Worm (Caenorhabditis elegans): ENCODE results near the gene T20B12.7.

Gene T20B12.7

DNA sequence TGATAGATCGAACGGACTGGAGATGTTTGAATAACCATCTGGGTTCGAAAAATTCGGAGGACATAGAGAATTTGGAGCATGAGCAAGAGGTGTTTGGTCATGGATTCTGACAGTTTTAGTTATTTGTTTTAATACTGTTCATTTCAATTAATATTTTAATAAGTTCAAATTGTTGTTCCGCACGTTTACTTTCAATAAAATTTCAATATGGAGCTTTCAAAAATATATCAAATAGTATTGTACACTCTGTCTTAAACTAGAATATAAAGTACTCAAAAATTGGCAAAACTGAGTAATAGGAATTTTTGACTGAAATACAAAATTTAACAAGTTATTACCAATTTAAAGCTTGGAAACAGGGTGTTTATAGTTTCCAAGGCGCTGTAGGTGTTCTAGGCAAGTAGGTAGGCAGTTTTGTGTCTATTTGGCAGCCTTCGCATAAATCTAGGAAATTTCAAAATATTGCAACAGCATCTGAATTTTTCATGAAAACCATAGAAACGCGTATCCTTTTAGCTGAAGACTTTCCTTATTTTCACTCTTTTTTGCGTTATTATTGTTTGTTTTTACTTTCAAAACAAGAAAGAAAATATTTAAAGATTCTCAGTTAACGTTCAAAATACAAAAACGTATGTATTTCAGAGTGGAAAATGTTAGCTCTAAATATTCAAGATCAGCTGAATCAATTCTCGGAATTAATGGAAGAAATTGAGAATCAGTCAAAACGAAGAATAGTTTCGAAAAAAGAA is 11.7 kb downstream of the T20B12.7 start, which contains the start of the genes T20B12.5 and T20B12.4:
Gene T20B12.5 (minus strand): TSS at position 101 of the 749 bp plus-strand sequence.
Gene T20B12.4 (plus strand): TSS at position 699 of the 749 bp plus-strand sequence.
- TF ChIP-seq ama-1 (optimal IDR thresholded peaks at IDR 0.05), result no peak
- TF ChIP-seq B0310.2 (tag; optimal IDR thresholded peaks at IDR 0.05), result no peak
- TF ChIP-seq ceh-13 (GFP tag; optimal IDR thresholded peaks at IDR 0.05), result no peak
- no peak for TF ChIP-seq tbx-37 (GFP tag; conservative IDR thresholded peaks at IDR 0.05)
- TF ChIP-seq hnd-1 (tag; optimal IDR thresholded peaks at IDR 0.05), result no peak
- no peak for TF ChIP-seq hmg-4 (GFP tag; optimal IDR thresholded peaks at IDR 0.05)
- no peak for TF ChIP-seq scrt-1 (GFP tag; IDR thresholded peaks at IDR 0.05)
- no peak for TF ChIP-seq aly-1 (tag; optimal IDR thresholded peaks at IDR 0.05)
- no peak for TF ChIP-seq flt-1 (GFP tag; IDR thresholded peaks at IDR 0.05)
- TF ChIP-seq ceh-36 (tag; optimal IDR thresholded peaks at IDR 0.05), result no peak
- no peak for TF ChIP-seq tra-4 (tag; optimal IDR thresholded peaks at IDR 0.05)
- no peak for TF ChIP-seq hmbx-1 (tag; optimal IDR thresholded peaks at IDR 0.05)
- TF ChIP-seq F13C5.2 (tag; optimal IDR thresholded peaks at IDR 0.05), result no peak

DNA sequence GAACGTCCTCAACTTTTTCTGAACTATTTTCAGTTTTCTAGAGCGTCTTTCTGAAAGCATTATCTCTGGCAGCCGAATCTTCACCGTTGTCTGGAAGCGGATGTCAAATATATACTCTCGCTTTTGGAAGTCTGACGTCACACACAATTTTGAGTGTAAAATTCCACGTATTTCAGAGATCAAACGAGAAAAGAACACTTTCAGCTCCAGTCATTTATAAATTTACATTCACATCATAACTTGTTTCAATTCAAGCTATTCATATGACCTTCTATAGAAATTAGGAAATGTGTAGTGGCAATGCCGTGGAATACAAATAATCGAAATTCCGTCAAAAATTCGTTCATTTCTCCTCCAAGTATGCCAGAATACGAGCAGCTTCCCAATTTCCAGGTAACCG is 13.2 kb downstream of the T20B12.7 start, which contains the start of gene F08F8.11:
Gene F08F8.11 (plus strand): TSS at position 301 of the 400 bp plus-strand sequence.
- TF ChIP-seq pes-1 (GFP tag; IDR thresholded peaks at IDR 0.05) (no peak), ceh-36 (tag; optimal IDR thresholded peaks at IDR 0.05) (no peak), ama-1 (optimal IDR thresholded peaks at IDR 0.05) (no peak), sea-1 (GFP tag; conservative IDR thresholded peaks at IDR 0.05) (no peak), tbx-37 (GFP tag; conservative IDR thresholded peaks at IDR 0.05) (no peak)

DNA sequence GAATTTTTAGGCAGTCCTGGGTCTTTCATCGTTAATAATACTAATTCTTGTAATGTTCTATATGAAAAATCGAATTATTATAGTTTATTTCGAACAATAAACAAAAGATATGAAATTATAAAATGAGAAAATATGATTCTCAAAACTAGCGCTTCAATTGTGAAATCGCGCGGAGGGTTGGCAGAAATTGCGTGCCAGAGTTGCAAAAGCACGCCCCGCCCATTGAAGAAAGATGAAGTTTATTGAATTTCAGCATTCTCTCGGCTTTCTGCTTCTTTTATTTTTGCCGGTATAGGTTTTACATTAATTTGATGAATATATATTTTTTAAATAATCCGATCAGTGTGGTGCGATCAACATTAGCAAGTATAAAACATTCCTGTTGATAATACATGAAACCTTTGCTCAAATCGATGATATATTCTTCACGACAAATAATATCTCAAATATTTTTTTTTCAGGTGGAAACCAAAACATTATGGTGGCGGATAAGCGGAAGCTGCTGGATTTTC is 19.8 kb downstream of the T20B12.7 start, which contains the start of the genes eco-1 and hmgr-1:
Gene eco-1 (minus strand): TSS at position 59 of the 512 bp plus-strand sequence.
Gene hmgr-1 (plus strand): TSS at position 462 of the 512 bp plus-strand sequence.
- TF ChIP-seq aly-1 (tag; optimal IDR thresholded peaks at IDR 0.05) (no peak), ceh-36 (tag; optimal IDR thresholded peaks at IDR 0.05) (no peak), ama-1 (optimal IDR thresholded peaks at IDR 0.05) (no peak), hmg-4 (GFP tag; optimal IDR thresholded peaks at IDR 0.05) (no peak), scrt-1 (GFP tag; IDR thresholded peaks at IDR 0.05) (no peak), tra-4 (tag; optimal IDR thresholded peaks at IDR 0.05) (no peak), B0310.2 (tag; optimal IDR thresholded peaks at IDR 0.05) (no peak)

DNA sequence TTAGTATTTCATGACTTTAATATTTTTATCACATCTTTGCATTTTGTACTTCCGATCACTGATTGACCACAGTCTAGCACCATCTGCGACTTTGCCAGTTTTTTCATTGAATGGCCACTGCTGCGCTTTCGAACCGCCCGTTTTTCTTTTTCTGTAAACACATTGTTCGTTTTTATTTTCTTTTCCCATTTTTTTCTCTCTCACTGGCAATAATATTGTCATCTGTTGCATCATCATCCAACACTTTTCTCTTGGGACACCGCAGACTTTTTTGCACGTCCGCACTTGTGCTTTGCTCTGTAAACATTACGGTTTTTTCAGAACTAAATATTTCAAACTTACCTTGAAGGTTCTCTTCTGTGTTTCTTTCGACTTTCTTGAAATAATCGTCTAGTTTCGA is 20.2 kb downstream of the T20B12.7 start:
- TF ChIP-seq F13C5.2 (tag; optimal IDR thresholded peaks at IDR 0.05) (no peak), B0310.2 (tag; optimal IDR thresholded peaks at IDR 0.05) (no peak), tbx-11 (GFP tag; IDR thresholded peaks at IDR 0.05) (no peak), sea-1 (GFP tag; conservative IDR thresholded peaks at IDR 0.05) (no peak), ceh-36 (tag; optimal IDR thresholded peaks at IDR 0.05) (no peak), tra-4 (tag; optimal IDR thresholded peaks at IDR 0.05) (no peak), hmbx-1 (tag; optimal IDR thresholded peaks at IDR 0.05) (no peak), flt-1 (GFP tag; IDR thresholded peaks at IDR 0.05) (no peak), hmg-4 (GFP tag; optimal IDR thresholded peaks at IDR 0.05) (no peak), ets-7 (tag; optimal IDR thresholded peaks at IDR 0.05) (no peak), pes-1 (GFP tag; IDR thresholded peaks at IDR 0.05) (no peak)

DNA sequence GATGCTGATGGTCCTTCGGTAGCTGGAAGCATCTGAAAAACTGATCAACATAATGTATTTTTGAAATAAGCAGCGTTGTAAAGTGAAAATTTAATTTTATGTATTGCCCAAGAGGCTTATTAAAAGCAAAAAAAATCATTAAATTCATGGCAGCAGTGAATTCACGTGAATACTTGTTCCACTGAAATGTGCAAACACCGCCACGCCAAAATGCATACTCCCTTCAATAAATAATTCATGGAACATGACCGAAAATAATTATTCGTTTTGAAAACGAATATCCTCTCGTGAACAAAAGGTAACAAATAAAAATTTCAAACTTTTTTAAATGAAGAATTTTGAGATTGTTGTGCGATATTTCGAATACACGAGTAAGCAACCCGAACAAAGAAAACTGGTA is 21.5 kb downstream of the T20B12.7 start, which contains the start of gene F08F8.10:
Gene F08F8.10 (minus strand): TSS at position 38 of the 400 bp plus-strand sequence.
- TF ChIP-seq tbx-11 (GFP tag; IDR thresholded peaks at IDR 0.05) (no peak), pes-1 (GFP tag; IDR thresholded peaks at IDR 0.05) (no peak), tbx-37 (GFP tag; conservative IDR thresholded peaks at IDR 0.05) (no peak), F13C5.2 (tag; optimal IDR thresholded peaks at IDR 0.05) (no peak), ets-7 (tag; optimal IDR thresholded peaks at IDR 0.05) (no peak), aly-1 (tag; optimal IDR thresholded peaks at IDR 0.05) (no peak), hmbx-1 (tag; optimal IDR thresholded peaks at IDR 0.05) (no peak), sea-1 (GFP tag; conservative IDR thresholded peaks at IDR 0.05) (no peak), scrt-1 (GFP tag; IDR thresholded peaks at IDR 0.05) (no peak), ama-1 (optimal IDR thresholded peaks at IDR 0.05) (no peak), B0310.2 (tag; optimal IDR thresholded peaks at IDR 0.05) (no peak), hnd-1 (tag; optimal IDR thresholded peaks at IDR 0.05) (no peak), flt-1 (GFP tag; IDR thresholded peaks at IDR 0.05) (no peak), ceh-13 (GFP tag; optimal IDR thresholded peaks at IDR 0.05) (no peak), tra-4 (tag; optimal IDR thresholded peaks at IDR 0.05) (no peak), hmg-4 (GFP tag; optimal IDR thresholded peaks at IDR 0.05) (no peak), ceh-36 (tag; optimal IDR thresholded peaks at IDR 0.05) (no peak)

DNA sequence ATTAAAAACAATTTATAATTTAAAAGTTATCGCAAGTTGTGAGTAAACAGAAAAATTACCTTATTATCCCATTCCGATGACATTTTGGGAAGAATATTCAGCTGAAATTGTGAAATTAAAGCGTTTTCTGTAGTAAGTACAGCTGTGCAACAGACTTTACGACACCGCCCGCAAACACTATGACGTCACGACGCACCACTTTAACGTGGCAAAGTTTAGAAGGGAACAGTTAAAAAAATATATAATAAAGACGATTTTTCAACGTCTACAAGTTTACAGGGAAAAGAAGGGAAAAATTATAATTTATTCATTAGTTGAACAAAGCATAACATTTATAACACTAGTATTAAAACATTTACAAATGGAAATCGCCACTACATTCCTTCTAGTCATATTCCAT is 25.0 kb downstream of the T20B12.7 start, which contains the start of gene F08F8.9:
Gene F08F8.9 (minus strand): TSS at position 101 of the 400 bp plus-strand sequence.
- TF ChIP-seq ets-7 (tag; optimal IDR thresholded peaks at IDR 0.05), result no peak
- no peak for TF ChIP-seq ceh-36 (tag; optimal IDR thresholded peaks at IDR 0.05)
- TF ChIP-seq F13C5.2 (tag; optimal IDR thresholded peaks at IDR 0.05), result no peak
- no peak for TF ChIP-seq hnd-1 (tag; optimal IDR thresholded peaks at IDR 0.05)
- TF ChIP-seq ceh-13 (GFP tag; optimal IDR thresholded peaks at IDR 0.05), result no peak
- TF ChIP-seq hmg-4 (GFP tag; optimal IDR thresholded peaks at IDR 0.05), result no peak
- no peak for TF ChIP-seq flt-1 (GFP tag; IDR thresholded peaks at IDR 0.05)
- TF ChIP-seq B0310.2 (tag; optimal IDR thresholded peaks at IDR 0.05), result no peak
- no peak for TF ChIP-seq sea-1 (GFP tag; conservative IDR thresholded peaks at IDR 0.05)

DNA sequence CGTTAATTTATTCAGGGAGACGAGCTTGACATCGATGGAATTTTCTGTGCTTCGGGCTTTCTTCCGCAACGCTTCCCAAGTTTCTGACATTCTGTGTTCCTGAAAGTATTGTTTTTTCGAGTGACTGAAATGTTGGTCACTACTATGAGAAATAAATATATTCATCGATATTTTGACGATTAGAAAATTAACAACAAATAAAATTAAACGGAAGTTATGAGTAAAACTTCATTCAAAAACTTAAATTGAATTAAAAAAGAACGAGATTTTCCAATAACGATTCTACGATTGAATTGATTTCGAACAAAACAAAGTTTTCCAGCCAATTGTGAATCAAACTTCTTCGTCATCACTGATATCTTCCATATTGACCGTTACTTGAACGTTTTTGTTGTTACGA is 29.8 kb downstream of the T20B12.7 start, which contains the start of gene gos-28:
Gene gos-28 (minus strand): TSS at position 101 of the 400 bp plus-strand sequence.
- TF ChIP-seq F13C5.2 (tag; optimal IDR thresholded peaks at IDR 0.05) (no peak), scrt-1 (GFP tag; IDR thresholded peaks at IDR 0.05) (no peak), ama-1 (optimal IDR thresholded peaks at IDR 0.05) (no peak), tbx-37 (GFP tag; conservative IDR thresholded peaks at IDR 0.05) (no peak), hmbx-1 (tag; optimal IDR thresholded peaks at IDR 0.05) (no peak), pes-1 (GFP tag; IDR thresholded peaks at IDR 0.05) (no peak), sea-1 (GFP tag; conservative IDR thresholded peaks at IDR 0.05) (no peak), ets-7 (tag; optimal IDR thresholded peaks at IDR 0.05) (no peak), B0310.2 (tag; optimal IDR thresholded peaks at IDR 0.05) (no peak), aly-1 (tag; optimal IDR thresholded peaks at IDR 0.05) (no peak), flt-1 (GFP tag; IDR thresholded peaks at IDR 0.05) (no peak), tbx-11 (GFP tag; IDR thresholded peaks at IDR 0.05) (no peak), ceh-36 (tag; optimal IDR thresholded peaks at IDR 0.05) (no peak), hmg-4 (GFP tag; optimal IDR thresholded peaks at IDR 0.05) (no peak), ceh-13 (GFP tag; optimal IDR thresholded peaks at IDR 0.05) (no peak), tra-4 (tag; optimal IDR thresholded peaks at IDR 0.05) (no peak), hnd-1 (tag; optimal IDR thresholded peaks at IDR 0.05) (no peak)
